Fruit fly (Drosophila melanogaster): Measurements from ENCODE around the gene CG9004.

The CG9004 gene

dm6 chr3L:2417399-2418040 is 44.0 kb downstream of the CG9004 start:
- TF ChIP-seq Oli (tag; optimal IDR thresholded peaks at IDR 0.05), result peak; percentile 88
- TF ChIP-seq dysf (GFP tag; IDR thresholded peaks at IDR 0.05), result peak; percentile 77
- TF ChIP-seq Deaf1 (tag; optimal IDR thresholded peaks at IDR 0.05), result peak; percentile 72
- no peak for TF ChIP-seq CTCF (GFP tag; optimal IDR thresholded peaks at IDR 0.05)
- TF ChIP-seq nerfin-1 (tag; optimal IDR thresholded peaks at IDR 0.05), result peak; percentile 73
- TF ChIP-seq Xrp1 (GFP tag; IDR thresholded peaks at IDR 0.05), result peak; percentile 71
- TF ChIP-seq E2f2 (GFP tag; IDR thresholded peaks at IDR 0.05), result peak; percentile 43; the same call in 1 of the 2 replicates
- peak; percentile 55 for TF ChIP-seq Dek (tag; optimal IDR thresholded peaks at IDR 0.05)
- TF ChIP-seq CG17612 (GFP tag; IDR thresholded peaks at IDR 0.05), result no peak
- TF ChIP-seq ewg (GFP tag; optimal IDR thresholded peaks at IDR 0.05), result peak; percentile 57
- TF ChIP-seq Xbp1 (GFP tag; optimal IDR thresholded peaks at IDR 0.05), result peak; percentile 69
- no peak for TF ChIP-seq tna (GFP tag; IDR thresholded peaks at IDR 0.05; ENCODE audit: partially characterized antibody)
- TF ChIP-seq so (GFP tag; IDR thresholded peaks at IDR 0.05), result peak; percentile 73; the same call in 2 of the 3 replicates
- TF ChIP-seq ken (GFP tag; IDR thresholded peaks at IDR 0.05), result 0 out of 3 replicates have a peak, but pooled peaks have one; percentile 16
- TF ChIP-seq CG18599 (GFP tag; optimal IDR thresholded peaks at IDR 0.05), result peak; percentile 78
- peak; percentile 51 for TF ChIP-seq CG10654 (GFP tag; optimal IDR thresholded peaks at IDR 0.05)
- TF ChIP-seq bowl (GFP tag; IDR thresholded peaks at IDR 0.05), result no peak
- TF ChIP-seq Dip2 (GFP tag; IDR thresholded peaks at IDR 0.05), result no peak
- no peak for TF ChIP-seq CkIIα-i1 (GFP tag; IDR thresholded peaks at IDR 0.05)
- peak; percentile 15 for TF ChIP-seq CG7987 (GFP tag; optimal IDR thresholded peaks at IDR 0.05)
- TF ChIP-seq stc (GFP tag; IDR thresholded peaks at IDR 0.05), result peak; percentile 48; the same call in 1 of the 2 replicates
- peak; percentile 74 for TF ChIP-seq CG3281 (GFP tag; optimal IDR thresholded peaks at IDR 0.05)
- TF ChIP-seq org-1 (GFP tag; optimal IDR thresholded peaks at IDR 0.05), result peak; percentile 74
- peak; percentile 9 for TF ChIP-seq CG5245 (GFP tag; optimal IDR thresholded peaks at IDR 0.05)
- peak; percentile 37; the same call in 1 of the 2 replicates for TF ChIP-seq wdn (GFP tag; IDR thresholded peaks at IDR 0.05)
- no peak for TF ChIP-seq Sry-δ (GFP tag; optimal IDR thresholded peaks at IDR 0.05)
- peak; percentile 83 for TF ChIP-seq CG10147 (GFP tag; optimal IDR thresholded peaks at IDR 0.05)
- peak; percentile 81 for TF ChIP-seq CG31441 (GFP tag; IDR thresholded peaks at IDR 0.05)
- TF ChIP-seq prd (optimal IDR thresholded peaks at IDR 0.05), result no peak
- TF ChIP-seq prd (GFP tag; IDR thresholded peaks at IDR 0.05), result peak; percentile 59; the same call in 1 of the 3 replicates
- TF ChIP-seq gcm2 (GFP tag; optimal IDR thresholded peaks at IDR 0.05), result peak; percentile 25
- TF ChIP-seq CG12219 (GFP tag; optimal IDR thresholded peaks at IDR 0.05), result peak; percentile 63
- no peak for TF ChIP-seq tx (GFP tag; optimal IDR thresholded peaks at IDR 0.05)
- peak; percentile 6 for TF ChIP-seq Usf (GFP tag; optimal IDR thresholded peaks at IDR 0.05)
- peak; percentile 91 for TF ChIP-seq nom (GFP tag; optimal IDR thresholded peaks at IDR 0.05)
- TF ChIP-seq zfh1 (GFP tag; IDR thresholded peaks at IDR 0.05), result 0 out of 3 replicates have a peak, but pooled peaks have one; percentile 25
- peak; percentile 9 for TF ChIP-seq exex (tag; optimal IDR thresholded peaks at IDR 0.05)
- TF ChIP-seq tio (GFP tag; optimal IDR thresholded peaks at IDR 0.05), result peak; percentile 75
- peak; percentile 62 for TF ChIP-seq unpg (GFP tag; optimal IDR thresholded peaks at IDR 0.05)
- TF ChIP-seq fru (optimal IDR thresholded peaks at IDR 0.05), result no peak
- peak; percentile 56 for TF ChIP-seq CG6683 (GFP tag; optimal IDR thresholded peaks at IDR 0.05)
- peak; percentile 81 for TF ChIP-seq CG2712 (tag; optimal IDR thresholded peaks at IDR 0.05)
- TF ChIP-seq CG9797 (GFP tag; optimal IDR thresholded peaks at IDR 0.05), result no peak
- peak; percentile 61 for TF ChIP-seq CG6689 (GFP tag; IDR thresholded peaks at IDR 0.05)
- TF ChIP-seq Asciz (GFP tag; optimal IDR thresholded peaks at IDR 0.05), result peak; percentile 60
- TF ChIP-seq CG17361 (GFP tag; IDR thresholded peaks at IDR 0.05), result peak; percentile 90
- TF ChIP-seq sug (tag; optimal IDR thresholded peaks at IDR 0.05), result peak; percentile 68
- TF ChIP-seq CG9932 (GFP tag; IDR thresholded peaks at IDR 0.05), result no peak
- peak; percentile 82 for TF ChIP-seq CG18262 (tag; optimal IDR thresholded peaks at IDR 0.05)
- TF ChIP-seq Eip74EF (GFP tag; optimal IDR thresholded peaks at IDR 0.05), result peak in 1 of 2 experiments; percentile 86
- TF ChIP-seq Drgx (GFP tag; IDR thresholded peaks at IDR 0.05), result peak; percentile 86
